Fruit fly (Drosophila melanogaster): Measurements from ENCODE around the gene Golgin104.

- no peak for TF ChIP-seq gfzf (GFP tag; optimal IDR thresholded peaks at IDR 0.05)
- TF ChIP-seq CG15479 (GFP tag; optimal IDR thresholded peaks at IDR 0.05) = no peak
- no peak for TF ChIP-seq CG17612 (GFP tag; IDR thresholded peaks at IDR 0.05)
- TF ChIP-seq Sry-β (GFP tag; optimal IDR thresholded peaks at IDR 0.05) = no peak
- TF ChIP-seq psq (GFP tag; optimal IDR thresholded peaks at IDR 0.05) = no peak
- no peak for TF ChIP-seq crol (GFP tag; IDR thresholded peaks at IDR 0.05)
- TF ChIP-seq CG18262 (tag; optimal IDR thresholded peaks at IDR 0.05) = no peak
- no peak for TF ChIP-seq YL-1 (GFP tag; optimal IDR thresholded peaks at IDR 0.05)
- no peak for TF ChIP-seq gce (GFP tag; IDR thresholded peaks at IDR 0.05)
- no peak for TF ChIP-seq CG18011 (GFP tag; optimal IDR thresholded peaks at IDR 0.05)
Measured at dm6 chr3L:16400175-16400574, 48.4 kb upstream of the Golgin104 start, which contains the start of gene CG44836.
